Worm (Caenorhabditis elegans) whole organism, L3 larva: ENCODE data around the gene mix-1.

Source experiments
- ceh-82 ChIP-seq: fragments of 150-350 bp; optimal IDR thresholded peaks from 2 replicates; lab custom pipeline; 2014; ENCODE audit warnings: missing biosample characterization, missing genetic modification characterization
- elt-1 ChIP-seq: fragments of 150-350 bp; optimal IDR thresholded peaks from 2 replicates; lab custom pipeline; 2014; ENCODE audit warnings: missing biosample characterization, missing genetic modification characterization
- jun-1 ChIP-seq: fragments of 150-350 bp; optimal IDR thresholded peaks from 2 replicates; lab custom pipeline; 2014; ENCODE audit warnings: missing biosample characterization, missing genetic modification reagents, missing genetic modification characterization
- nhr-12 ChIP-seq: fragments of 150-350 bp; optimal IDR thresholded peaks from 2 replicates; lab custom pipeline; 2014; ENCODE audit warnings: missing biosample characterization, missing genetic modification characterization

DNA sequence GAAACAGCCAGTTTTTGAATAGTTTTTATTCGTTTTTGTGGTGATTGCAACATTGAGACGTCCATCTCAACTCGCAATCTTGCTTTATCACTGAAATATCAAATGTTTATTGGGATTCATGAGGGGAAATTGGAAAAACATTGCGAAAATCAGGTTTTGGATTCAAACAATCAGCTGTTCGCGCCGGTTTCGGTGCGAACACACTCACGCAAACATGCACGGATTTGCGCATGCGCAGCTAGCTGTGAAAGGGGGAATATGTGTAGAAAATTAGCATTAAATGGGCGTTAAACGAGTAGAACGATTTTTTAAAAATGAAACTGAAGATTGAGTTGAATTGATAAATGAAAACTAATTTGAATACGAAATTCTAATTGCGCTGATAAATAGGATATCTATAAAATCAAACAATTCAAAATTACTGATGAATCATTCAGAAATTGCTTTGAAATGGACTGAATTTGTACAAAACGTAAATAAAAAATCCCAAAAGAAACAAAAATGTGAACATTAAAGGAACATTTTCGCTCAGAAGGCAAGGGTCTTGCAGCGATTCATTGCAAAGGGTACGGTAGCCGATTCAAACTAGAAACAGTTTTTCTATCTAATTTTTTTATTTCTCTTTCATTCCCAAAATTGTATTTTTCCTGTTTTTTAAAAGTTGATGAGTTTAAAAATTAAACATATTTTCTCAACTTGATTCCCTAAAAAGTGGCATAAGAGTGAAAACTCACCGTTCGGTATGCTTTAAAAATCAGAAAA, 40.7 kb upstream of the mix-1 start, which contains the start of gene ect-2:
- TF ChIP-seq elt-1 (tag; lab: Kevin White, UChicago): no peak
- TF ChIP-seq jun-1 (tag; lab: Kevin White, UChicago): no peak
- no peak for TF ChIP-seq nhr-12
- no peak for TF ChIP-seq ceh-82
